Fruit fly (Drosophila melanogaster) whole organism, wandering third instar larva: ENCODE results near the gene Spx.

Experiments
- Abd-B ChIP-seq: fragments of >200 bp; optimal IDR thresholded peaks from 2 replicates; lab custom pipeline; 2017; ENCODE audit warnings: missing biosample characterization, missing genetic modification characterization
- CG32264 ChIP-seq: fragments of 200-800 bp; sonication (Bioruptor generic); optimal IDR thresholded peaks from 2 replicates; lab custom pipeline; 2016; ENCODE audit warnings: missing biosample characterization, missing genetic modification characterization
- CG9705 ChIP-seq: fragments of 200-800 bp; sonication (Bioruptor generic); optimal IDR thresholded peaks from 2 replicates; lab custom pipeline; 2018; ENCODE audit warnings: missing biosample characterization, mild to moderate bottlenecking, missing genetic modification characterization
- CrebA ChIP-seq: fragments of 200-800 bp; sonication (Bioruptor generic); optimal IDR thresholded peaks from 2 replicates; lab custom pipeline; 2016; ENCODE audit warnings: missing biosample characterization, mild to moderate bottlenecking, missing genetic modification characterization, borderline replicate concordance
- Dfd ChIP-seq: fragments of >200 bp; optimal IDR thresholded peaks from 2 replicates; lab custom pipeline; 2017; ENCODE audit warnings: missing biosample characterization, missing genetic modification characterization
- Dif ChIP-seq: fragments of 200-275, 200-300 bp; sonication (Bioruptor generic); optimal IDR thresholded peaks from 2 replicates; lab custom pipeline; 2018; ENCODE audit warnings: missing biosample characterization, missing genetic modification characterization; ENCODE audit not compliant: partially characterized antibody
- GATAd ChIP-seq: sonication (Bioruptor generic); optimal IDR thresholded peaks from 2 replicates; lab custom pipeline; 2016; ENCODE audit warnings: missing biosample characterization, missing genetic modification characterization
- HLH106 ChIP-seq: fragments of 200-800 bp; optimal IDR thresholded peaks from 3 replicates; lab custom pipeline; 2019; ENCODE audit warnings: missing biosample characterization, mild to moderate bottlenecking, missing genetic modification characterization, moderate library complexity
- Hnf4 ChIP-seq: fragments of 200-800 bp; sonication (Bioruptor generic); optimal IDR thresholded peaks from 2 replicates; lab custom pipeline; 2016; ENCODE audit warnings: missing biosample characterization, mild to moderate bottlenecking, missing genetic modification characterization
- Hr78 ChIP-seq: fragments of >200 bp; optimal IDR thresholded peaks from 2 replicates; lab custom pipeline; 2017; ENCODE audit warnings: missing biosample characterization, missing genetic modification characterization
- Hr83 ChIP-seq: fragments of 200-300 bp; sonication (Bioruptor generic); optimal IDR thresholded peaks from 2 replicates; lab custom pipeline; 2016; ENCODE audit warnings: missing biosample characterization, mild to moderate bottlenecking, missing genetic modification characterization, moderate library complexity; ENCODE audit not compliant: poor library complexity, severe bottlenecking
- Jra ChIP-seq: sonication (Bioruptor generic); optimal IDR thresholded peaks from 2 replicates; lab custom pipeline; 2016; ENCODE audit warnings: missing biosample characterization, missing genetic modification characterization
- Mio ChIP-seq: sonication (Bioruptor generic); optimal IDR thresholded peaks from 2 replicates; lab custom pipeline; 2016; ENCODE audit warnings: missing biosample characterization, missing genetic modification characterization
- Myc ChIP-seq: fragments of >200 bp; optimal IDR thresholded peaks from 2 replicates; lab custom pipeline; 2017
- N ChIP-seq: fragments of >200 bp; optimal IDR thresholded peaks from 2 replicates; lab custom pipeline; 2018; ENCODE audit warnings: missing biosample characterization, missing external identifiers, missing genetic modification characterization
- OdsH ChIP-seq: fragments of 200-800 bp; sonication (Bioruptor generic); optimal IDR thresholded peaks from 2 replicates; lab custom pipeline; 2016; ENCODE audit warnings: missing biosample characterization, mild to moderate bottlenecking, missing genetic modification characterization
- Rel ChIP-seq, 2 experiments: fragments of 200-800 bp; sonication (Bioruptor generic) in 1 of 2; optimal IDR thresholded peaks; 2 replicates in 1 of 2; 3 replicates in 1 of 2; lab custom pipeline; 2016 to 2019; ENCODE audit warnings: mild to moderate bottlenecking in 2 of 2, missing biosample characterization in 2 of 2, missing genetic modification characterization in 2 of 2, moderate library complexity in 1 of 2
- Sp1 ChIP-seq: fragments of 200-800 bp; sonication (Bioruptor generic); optimal IDR thresholded peaks from 3 replicates; lab custom pipeline; 2019; ENCODE audit warnings: missing biosample characterization, mild to moderate bottlenecking, missing genetic modification characterization, moderate library complexity
- Vsx2 ChIP-seq: fragments of 200-300, 225-300 bp; sonication (Bioruptor generic); optimal IDR thresholded peaks from 2 replicates; lab custom pipeline; 2018; ENCODE audit warnings: missing biosample characterization, missing genetic modification characterization; ENCODE audit not compliant: partially characterized antibody
- br ChIP-seq: fragments of 200-800 bp; sonication (Bioruptor generic); optimal IDR thresholded peaks from 2 replicates; lab custom pipeline; 2016; ENCODE audit warnings: missing biosample characterization, missing genetic modification characterization
- brk ChIP-seq: fragments of 200-800 bp; sonication (Bioruptor generic); optimal IDR thresholded peaks from 2 replicates; lab custom pipeline; 2016; ENCODE audit warnings: missing biosample characterization, mild to moderate bottlenecking, missing genetic modification characterization
- dl ChIP-seq, 2 experiments: fragments of 175-275, 200-275 bp in 1 of 2; fragments of 200-275 bp in 1 of 2; sonication (Bioruptor generic); optimal IDR thresholded peaks; lab custom pipeline; 2018; ENCODE audit warnings: mild to moderate bottlenecking in 2 of 2, missing biosample characterization in 2 of 2, missing genetic modification characterization in 2 of 2, moderate library complexity in 2 of 2; ENCODE audit not compliant: partially characterized antibody in 2 of 2, insufficient read depth in 1 of 2
- dmrt93B ChIP-seq: fragments of 200-800 bp; sonication (Bioruptor generic); optimal IDR thresholded peaks from 2 replicates; lab custom pipeline; 2018; ENCODE audit warnings: missing biosample characterization, mild to moderate bottlenecking, missing genetic modification characterization
- dsf ChIP-seq: sonication (Bioruptor generic); optimal IDR thresholded peaks from 2 replicates; lab custom pipeline; 2016; ENCODE audit warnings: missing biosample characterization, missing genetic modification characterization, borderline replicate concordance
- ey ChIP-seq: fragments of 200-800 bp; sonication (Bioruptor generic); optimal IDR thresholded peaks from 2 replicates; lab custom pipeline; 2016; ENCODE audit warnings: missing biosample characterization, missing genetic modification characterization
- foxo ChIP-seq, 2 experiments: fragments of 200-800 bp; sonication (Bioruptor generic); optimal IDR thresholded peaks; 2 replicates in 1 of 2; 3 replicates in 1 of 2; lab custom pipeline; 2016 to 2017; ENCODE audit warnings: missing biosample characterization in 2 of 2, missing genetic modification characterization in 2 of 2
- fru ChIP-seq: fragments of 200-800 bp; sonication (Bioruptor generic); optimal IDR thresholded peaks from 3 replicates; lab custom pipeline; 2016; ENCODE audit warnings: missing biosample characterization, mild to moderate bottlenecking, missing genetic modification characterization
- h ChIP-seq: fragments of 200-800 bp; sonication (Bioruptor generic); optimal IDR thresholded peaks from 3 replicates; lab custom pipeline; 2016; ENCODE audit warnings: missing biosample characterization, mild to moderate bottlenecking, missing genetic modification characterization
- jim ChIP-seq: fragments of 175-275, 200-325 bp; sonication (Bioruptor generic); optimal IDR thresholded peaks from 2 replicates; lab custom pipeline; 2016; ENCODE audit warnings: missing biosample characterization, mild to moderate bottlenecking, missing genetic modification characterization
- lola ChIP-seq: fragments of >200 bp; optimal IDR thresholded peaks from 2 replicates; lab custom pipeline; 2017; ENCODE audit warnings: missing biosample characterization, missing genetic modification characterization
- pan ChIP-seq: fragments of >200 bp; optimal IDR thresholded peaks from 2 replicates; lab custom pipeline; 2017
- psq ChIP-seq: fragments of 200-800 bp; sonication (Bioruptor generic); optimal IDR thresholded peaks from 3 replicates; lab custom pipeline; 2017; ENCODE audit warnings: missing biosample characterization, mild to moderate bottlenecking, missing genetic modification characterization, moderate library complexity
- rgr ChIP-seq: fragments of 200-800 bp; sonication (Bioruptor generic); optimal IDR thresholded peaks from 3 replicates; lab custom pipeline; 2016; ENCODE audit warnings: missing biosample characterization, mild to moderate bottlenecking, missing genetic modification characterization
- sage ChIP-seq: fragments of 200-800 bp; sonication (Bioruptor generic); optimal IDR thresholded peaks from 2 replicates; lab custom pipeline; 2016; ENCODE audit warnings: missing biosample characterization, mild to moderate bottlenecking, missing genetic modification characterization
- sv ChIP-seq: fragments of 200-800 bp; sonication (Bioruptor generic); optimal IDR thresholded peaks from 3 replicates; lab custom pipeline; 2016; ENCODE audit warnings: missing biosample characterization, missing genetic modification characterization
- tai ChIP-seq: sonication (Bioruptor generic); optimal IDR thresholded peaks from 2 replicates; lab custom pipeline; 2016; ENCODE audit warnings: missing biosample characterization, missing genetic modification characterization
- usp ChIP-seq: fragments of >200 bp; optimal IDR thresholded peaks from 2 replicates; lab custom pipeline; 2017; ENCODE audit warnings: missing biosample characterization, missing genetic modification characterization
- woc ChIP-seq: sonication (Bioruptor generic); optimal IDR thresholded peaks from 2 replicates; lab custom pipeline; 2016; ENCODE audit warnings: missing biosample characterization, mild to moderate bottlenecking, missing genetic modification characterization

Spx gene

DNA sequence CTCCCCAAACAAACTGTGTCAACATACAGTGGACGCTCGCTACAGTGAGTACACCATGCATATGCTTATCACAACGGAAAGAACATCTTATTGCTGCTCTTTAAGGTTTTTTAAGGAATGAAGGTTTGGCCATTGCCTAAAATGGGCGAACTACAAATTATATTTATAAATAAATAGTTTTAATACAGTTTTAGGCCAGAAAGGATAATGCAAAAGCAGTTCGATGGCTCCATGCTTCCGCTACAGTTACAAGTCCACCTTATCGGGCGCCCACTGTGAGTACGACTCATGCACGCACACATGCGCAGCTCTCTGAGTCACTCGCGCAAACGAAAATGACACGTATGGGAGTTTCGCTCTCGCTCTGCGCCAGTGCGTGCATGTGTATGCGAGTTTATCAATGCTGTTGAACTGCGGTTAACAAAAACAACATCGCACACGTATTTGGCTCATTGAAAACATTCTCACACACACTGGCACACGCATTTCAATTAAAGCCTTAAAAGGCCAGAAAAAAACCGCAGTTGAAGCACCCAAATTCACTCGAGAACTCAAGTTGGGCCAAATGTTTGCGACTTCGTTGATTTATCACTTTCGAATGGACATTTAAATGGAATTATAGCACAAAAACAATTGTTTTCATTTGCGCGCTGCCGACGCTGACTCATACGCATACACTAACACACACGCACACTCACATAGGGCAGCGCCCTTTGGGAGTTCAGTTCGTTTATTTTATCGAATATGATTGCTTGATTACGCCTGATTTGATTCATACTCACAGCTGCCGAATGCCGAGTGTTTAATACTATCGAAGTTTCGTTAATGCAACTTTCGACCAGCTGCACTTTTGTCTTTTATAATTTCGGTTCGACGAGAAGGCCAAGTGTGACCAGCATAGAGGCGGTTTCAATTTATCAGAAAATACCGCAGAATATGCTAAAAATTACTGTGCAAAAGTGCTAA lies 31.1 kb upstream of the Spx start, which contains the start of gene sqh:
Gene sqh (minus strand): TSS at position 916 of the 966 bp plus-strand sequence.
- TF ChIP-seq Myc (lab: Kevin White, UChicago) = no peak
- peak; percentile 84 for TF ChIP-seq brk (GFP tag; lab: Kevin White, UChicago)
- peak; percentile 89 for TF ChIP-seq rgr
- TF ChIP-seq usp (GFP tag; lab: Kevin White, UChicago) = no peak
- no peak for TF ChIP-seq pan (lab: Kevin White, UChicago)
- peak; percentile 81 for TF ChIP-seq sv (GFP tag; lab: Kevin White, UChicago)
- TF ChIP-seq h (GFP tag; lab: Kevin White, UChicago) = peak; percentile 88
- TF ChIP-seq CG9705 (GFP tag; lab: Kevin White, UChicago) = peak; percentile 85
- TF ChIP-seq br = peak; percentile 84
- TF ChIP-seq Jra (GFP tag; lab: Kevin White, UChicago) = peak; percentile 97
- TF ChIP-seq fru (GFP tag; lab: Kevin White, UChicago) = peak; percentile 82
- TF ChIP-seq psq = peak; percentile 85
- peak; percentile 90 for TF ChIP-seq HLH106
- TF ChIP-seq Vsx2 = no peak
- peak; percentile 24 for TF ChIP-seq Dif
- peak; percentile 66 for TF ChIP-seq Hr83 (GFP tag; lab: Kevin White, UChicago)
- TF ChIP-seq lola = no peak
- no peak for TF ChIP-seq Abd-B (GFP tag; lab: Kevin White, UChicago)
- TF ChIP-seq GATAd = no peak
- TF ChIP-seq Dfd = no peak
- peak; percentile 26 for TF ChIP-seq N (GFP tag; lab: Kevin White, UChicago)
- TF ChIP-seq dmrt93B = peak; percentile 83
- no peak for TF ChIP-seq CrebA (GFP tag; lab: Kevin White, UChicago)
- TF ChIP-seq Hr78 = no peak
- peak; percentile 33 for TF ChIP-seq Mio (GFP tag; lab: Kevin White, UChicago)
- no peak for TF ChIP-seq dsf (GFP tag; lab: Kevin White, UChicago)
- peak in 1 of 2 experiments; percentile 91 for TF ChIP-seq foxo (GFP tag; optimal IDR thresholded peaks at IDR 0.05; lab: Kevin White, UChicago)
- TF ChIP-seq sage (GFP tag; lab: Kevin White, UChicago) = peak; percentile 83
- TF ChIP-seq woc (GFP tag; lab: Kevin White, UChicago) = peak; percentile 90
- TF ChIP-seq Hnf4 (GFP tag; lab: Kevin White, UChicago) = peak; percentile 82
- no peak for TF ChIP-seq dl (GFP tag; optimal IDR thresholded peaks at IDR 0.05; lab: Kevin White, UChicago; ENCODE audit: insufficient read depth in 1 of 2, partially characterized antibody in 2 of 2)
- peak; percentile 79 for TF ChIP-seq Rel (GFP tag; optimal IDR thresholded peaks at IDR 0.05; lab: Kevin White, UChicago)
- TF ChIP-seq Rel (tag; optimal IDR thresholded peaks at IDR 0.05; lab: Kevin White, UChicago) = peak; percentile 70
- TF ChIP-seq Sp1 (GFP tag; lab: Kevin White, UChicago) = peak; percentile 91
- peak; percentile 45 for TF ChIP-seq CG32264
- peak; percentile 90 for TF ChIP-seq OdsH (GFP tag; lab: Kevin White, UChicago)
- TF ChIP-seq ey (GFP tag; lab: Kevin White, UChicago) = peak; percentile 82
- TF ChIP-seq jim (GFP tag; lab: Kevin White, UChicago) = peak; percentile 27
- TF ChIP-seq tai (GFP tag; lab: Kevin White, UChicago) = no peak

- TF ChIP-seq N (GFP tag; lab: Kevin White, UChicago) (peak; percentile 70), Jra (GFP tag; lab: Kevin White, UChicago) (no peak)
Measured at dm6 chrX:6225472-6226049, 30.1 kb upstream of the Spx start, which contains the start of gene dtn. dtn (plus strand) TSS chrX:6225647.
